Fruit fly (Drosophila melanogaster) whole organism, wandering third instar larva: Measurements from ENCODE around the gene CG43117.

Experiments
- Abd-B ChIP-seq: fragments of >200 bp; optimal IDR thresholded peaks from 2 replicates; lab custom pipeline; 2017; ENCODE audit warnings: missing biosample characterization, missing genetic modification characterization
- CG32264 ChIP-seq: fragments of 200-800 bp; sonication (Bioruptor generic); optimal IDR thresholded peaks from 2 replicates; lab custom pipeline; 2016; ENCODE audit warnings: missing biosample characterization, missing genetic modification characterization
- CrebA ChIP-seq: fragments of 200-800 bp; sonication (Bioruptor generic); optimal IDR thresholded peaks from 2 replicates; lab custom pipeline; 2016; ENCODE audit warnings: missing biosample characterization, mild to moderate bottlenecking, missing genetic modification characterization, borderline replicate concordance
- Dfd ChIP-seq: fragments of >200 bp; optimal IDR thresholded peaks from 2 replicates; lab custom pipeline; 2017; ENCODE audit warnings: missing biosample characterization, missing genetic modification characterization
- GATAd ChIP-seq: sonication (Bioruptor generic); optimal IDR thresholded peaks from 2 replicates; lab custom pipeline; 2016; ENCODE audit warnings: missing biosample characterization, missing genetic modification characterization
- HLH106 ChIP-seq: fragments of 200-800 bp; optimal IDR thresholded peaks from 3 replicates; lab custom pipeline; 2019; ENCODE audit warnings: missing biosample characterization, mild to moderate bottlenecking, missing genetic modification characterization, moderate library complexity
- Hnf4 ChIP-seq: fragments of 200-800 bp; sonication (Bioruptor generic); optimal IDR thresholded peaks from 2 replicates; lab custom pipeline; 2016; ENCODE audit warnings: missing biosample characterization, mild to moderate bottlenecking, missing genetic modification characterization
- Hr83 ChIP-seq: fragments of 200-300 bp; sonication (Bioruptor generic); optimal IDR thresholded peaks from 2 replicates; lab custom pipeline; 2016; ENCODE audit warnings: missing biosample characterization, mild to moderate bottlenecking, missing genetic modification characterization, moderate library complexity; ENCODE audit not compliant: poor library complexity, severe bottlenecking
- Mio ChIP-seq: sonication (Bioruptor generic); optimal IDR thresholded peaks from 2 replicates; lab custom pipeline; 2016; ENCODE audit warnings: missing biosample characterization, missing genetic modification characterization
- Myc ChIP-seq: fragments of >200 bp; optimal IDR thresholded peaks from 2 replicates; lab custom pipeline; 2017
- OdsH ChIP-seq: fragments of 200-800 bp; sonication (Bioruptor generic); optimal IDR thresholded peaks from 2 replicates; lab custom pipeline; 2016; ENCODE audit warnings: missing biosample characterization, mild to moderate bottlenecking, missing genetic modification characterization
- Vsx2 ChIP-seq: fragments of 200-300, 225-300 bp; sonication (Bioruptor generic); optimal IDR thresholded peaks from 2 replicates; lab custom pipeline; 2018; ENCODE audit warnings: missing biosample characterization, missing genetic modification characterization; ENCODE audit not compliant: partially characterized antibody
- br ChIP-seq: fragments of 200-800 bp; sonication (Bioruptor generic); optimal IDR thresholded peaks from 2 replicates; lab custom pipeline; 2016; ENCODE audit warnings: missing biosample characterization, missing genetic modification characterization
- brk ChIP-seq: fragments of 200-800 bp; sonication (Bioruptor generic); optimal IDR thresholded peaks from 2 replicates; lab custom pipeline; 2016; ENCODE audit warnings: missing biosample characterization, mild to moderate bottlenecking, missing genetic modification characterization
- dl ChIP-seq, 2 experiments: fragments of 175-275, 200-275 bp in 1 of 2; fragments of 200-275 bp in 1 of 2; sonication (Bioruptor generic); optimal IDR thresholded peaks; lab custom pipeline; 2018; ENCODE audit warnings: mild to moderate bottlenecking in 2 of 2, missing biosample characterization in 2 of 2, missing genetic modification characterization in 2 of 2, moderate library complexity in 2 of 2; ENCODE audit not compliant: partially characterized antibody in 2 of 2, insufficient read depth in 1 of 2
- dmrt93B ChIP-seq: fragments of 200-800 bp; sonication (Bioruptor generic); optimal IDR thresholded peaks from 2 replicates; lab custom pipeline; 2018; ENCODE audit warnings: missing biosample characterization, mild to moderate bottlenecking, missing genetic modification characterization
- dsf ChIP-seq: sonication (Bioruptor generic); optimal IDR thresholded peaks from 2 replicates; lab custom pipeline; 2016; ENCODE audit warnings: missing biosample characterization, missing genetic modification characterization, borderline replicate concordance
- ey ChIP-seq: fragments of 200-800 bp; sonication (Bioruptor generic); optimal IDR thresholded peaks from 2 replicates; lab custom pipeline; 2016; ENCODE audit warnings: missing biosample characterization, missing genetic modification characterization
- foxo ChIP-seq, 2 experiments: fragments of 200-800 bp; sonication (Bioruptor generic); optimal IDR thresholded peaks; 2 replicates in 1 of 2; 3 replicates in 1 of 2; lab custom pipeline; 2016 to 2017; ENCODE audit warnings: missing biosample characterization in 2 of 2, missing genetic modification characterization in 2 of 2
- h ChIP-seq: fragments of 200-800 bp; sonication (Bioruptor generic); optimal IDR thresholded peaks from 3 replicates; lab custom pipeline; 2016; ENCODE audit warnings: missing biosample characterization, mild to moderate bottlenecking, missing genetic modification characterization
- jim ChIP-seq: fragments of 175-275, 200-325 bp; sonication (Bioruptor generic); optimal IDR thresholded peaks from 2 replicates; lab custom pipeline; 2016; ENCODE audit warnings: missing biosample characterization, mild to moderate bottlenecking, missing genetic modification characterization
- lola ChIP-seq: fragments of >200 bp; optimal IDR thresholded peaks from 2 replicates; lab custom pipeline; 2017; ENCODE audit warnings: missing biosample characterization, missing genetic modification characterization
- sv ChIP-seq: fragments of 200-800 bp; sonication (Bioruptor generic); optimal IDR thresholded peaks from 3 replicates; lab custom pipeline; 2016; ENCODE audit warnings: missing biosample characterization, missing genetic modification characterization
- tai ChIP-seq: sonication (Bioruptor generic); optimal IDR thresholded peaks from 2 replicates; lab custom pipeline; 2016; ENCODE audit warnings: missing biosample characterization, missing genetic modification characterization
- usp ChIP-seq: fragments of >200 bp; optimal IDR thresholded peaks from 2 replicates; lab custom pipeline; 2017; ENCODE audit warnings: missing biosample characterization, missing genetic modification characterization
- woc ChIP-seq: sonication (Bioruptor generic); optimal IDR thresholded peaks from 2 replicates; lab custom pipeline; 2016; ENCODE audit warnings: missing biosample characterization, mild to moderate bottlenecking, missing genetic modification characterization

CG43117 gene

dm6 chr3R:26462173-26462959 lies 7.8 kb downstream of the CG43117 start:
- no peak for TF ChIP-seq Mio (GFP tag; lab: Kevin White, UChicago)
- TF ChIP-seq Hr83 = no peak
- TF ChIP-seq jim (GFP tag; lab: Kevin White, UChicago) = no peak
- no peak for TF ChIP-seq Dfd (GFP tag; lab: Kevin White, UChicago)
- TF ChIP-seq h (GFP tag; lab: Kevin White, UChicago) = no peak
- TF ChIP-seq br = no peak
- no peak for TF ChIP-seq sv

dm6 chr3R:26463146-26463545 lies 8.6 kb downstream of the CG43117 start:
- TF ChIP-seq tai (GFP tag; lab: Kevin White, UChicago) = no peak

dm6 chr3R:26463558-26463957 lies 9.0 kb downstream of the CG43117 start:
- TF ChIP-seq brk (no peak), OdsH (no peak), Hr83 (no peak), CG32264 (no peak), dsf (GFP tag; lab: Kevin White, UChicago) (no peak), sv (no peak), GATAd (GFP tag; lab: Kevin White, UChicago) (no peak), foxo (GFP tag; optimal IDR thresholded peaks at IDR 0.05; lab: Kevin White, UChicago) (no peak), Abd-B (GFP tag; lab: Kevin White, UChicago) (no peak), CrebA (GFP tag; lab: Kevin White, UChicago) (no peak), jim (GFP tag; lab: Kevin White, UChicago) (no peak), usp (GFP tag; lab: Kevin White, UChicago) (no peak), lola (no peak)

dm6 chr3R:26464370-26464769 lies 9.8 kb downstream of the CG43117 start:
- TF ChIP-seq Hnf4 (GFP tag; lab: Kevin White, UChicago) = peak; percentile 21
- TF ChIP-seq Hr83 = no peak
- TF ChIP-seq OdsH = no peak
- no peak for TF ChIP-seq ey (GFP tag; lab: Kevin White, UChicago)
- TF ChIP-seq Vsx2 = no peak
- TF ChIP-seq dsf (GFP tag; lab: Kevin White, UChicago) = no peak
- no peak for TF ChIP-seq CrebA (GFP tag; lab: Kevin White, UChicago)
- TF ChIP-seq dmrt93B (GFP tag; lab: Kevin White, UChicago) = no peak

dm6 chr3R:26465121-26465520 lies 10.5 kb downstream of the CG43117 start:
- no peak for TF ChIP-seq ey (GFP tag; lab: Kevin White, UChicago)
- no peak for TF ChIP-seq dmrt93B (GFP tag; lab: Kevin White, UChicago)
- no peak for TF ChIP-seq Hnf4 (GFP tag; lab: Kevin White, UChicago)
- TF ChIP-seq woc = no peak
- TF ChIP-seq Hr83 = no peak
- no peak for TF ChIP-seq GATAd (GFP tag; lab: Kevin White, UChicago)
- no peak for TF ChIP-seq brk
- TF ChIP-seq h (GFP tag; lab: Kevin White, UChicago) = no peak

- no peak for TF ChIP-seq brk
- TF ChIP-seq dl (GFP tag; optimal IDR thresholded peaks at IDR 0.05; lab: Kevin White, UChicago; ENCODE audit: insufficient read depth in 1 of 2, partially characterized antibody in 2 of 2) = no peak
These were observed 23.4 kb downstream of the CG43117 start for dm6 chr3R:26478040-26478439.

- TF ChIP-seq Myc (lab: Kevin White, UChicago) = no peak
- TF ChIP-seq Dfd (GFP tag; lab: Kevin White, UChicago) = peak; percentile 70
- no peak for TF ChIP-seq brk
- TF ChIP-seq Hnf4 (GFP tag; lab: Kevin White, UChicago) = no peak
- TF ChIP-seq HLH106 (tag; lab: Kevin White, UChicago) = no peak
These were observed 24.1 kb downstream of the CG43117 start for dm6 chr3R:26478644-26479043.
